Worm (Caenorhabditis elegans) whole organism, L1 larva: ENCODE measurements around the gene cyp-32B1.

Experiments
- C04F5.9 ChIP-seq: sonication (generic microtip); optimal IDR thresholded peaks from 2 replicates; lab custom pipeline; 2016; ENCODE audit warnings: missing genetic modification characterization, missing compliant biosample characterization
- F16B12.6 ChIP-seq: fragments of 150-350 bp; optimal IDR thresholded peaks from 2 replicates; lab custom pipeline; 2014; ENCODE audit warnings: missing biosample characterization, missing genetic modification characterization
- ceh-82 ChIP-seq, 3 experiments: fragments of 150-350 bp in 1 of 3; sonication (generic microtip) in 2 of 3; optimal IDR thresholded peaks; 2 replicates each; lab custom pipeline; 2014 to 2017; ENCODE audit warnings: missing biosample characterization in 3 of 3, missing genetic modification characterization in 3 of 3
- dpl-1 ChIP-seq, 3 experiments: fragments of 150-350 bp in 2 of 3; sonication (generic microtip) in 1 of 3; optimal IDR thresholded peaks; 2 replicates each; lab custom pipeline; 2014 to 2017; ENCODE audit warnings: missing biosample characterization in 3 of 3, missing genetic modification characterization in 3 of 3, missing genetic modification reagents in 3 of 3
- dsc-1 ChIP-seq: sonication (generic microtip); optimal IDR thresholded peaks from 2 replicates; lab custom pipeline; 2016; ENCODE audit warnings: mild to moderate bottlenecking, missing genetic modification characterization, missing compliant biosample characterization
- efl-1 ChIP-seq, 4 experiments: fragments of 150-350 bp; optimal IDR thresholded peaks in 3 of 4; peaks in 1 of 4; 1 replicate in 1 of 4; 2 replicates in 3 of 4; lab custom pipeline; 2014; ENCODE audit warnings: missing biosample characterization in 2 of 4, missing genetic modification characterization in 2 of 4, missing genetic modification reagents in 2 of 4
- efl-3 ChIP-seq: fragments of 200-800 bp; sonication (Bioruptor generic); optimal IDR thresholded peaks from 2 replicates; lab custom pipeline; 2018; ENCODE audit warnings: mild to moderate bottlenecking, missing genetic modification characterization, missing compliant biosample characterization
- egl-13 ChIP-seq: sonication (generic microtip); optimal IDR thresholded peaks from 2 replicates; lab custom pipeline; 2016; ENCODE audit warnings: missing genotype, missing genetic modification reagents, missing genetic modification characterization, missing compliant biosample characterization
- egl-27 ChIP-seq, 2 experiments: fragments of 150-350 bp in 1 of 2; sonication (generic microtip); optimal IDR thresholded peaks; 3 replicates each; lab custom pipeline; 2017 to 2018; ENCODE audit warnings: missing biosample characterization in 2 of 2, missing genetic modification characterization in 2 of 2, missing genetic modification reagents in 2 of 2
- fkh-8 ChIP-seq: sonication (generic microtip); optimal IDR thresholded peaks from 2 replicates; lab custom pipeline; 2016; ENCODE audit warnings: mild to moderate bottlenecking, missing genetic modification characterization, missing compliant biosample characterization
- hpl-2 ChIP-seq: fragments of 150-350 bp; optimal IDR thresholded peaks from 2 replicates; lab custom pipeline; 2014; ENCODE audit warnings: missing biosample characterization, missing genetic modification reagents, missing genetic modification characterization
- isw-1 ChIP-seq: fragments of 200-800 bp; sonication (Bioruptor generic); IDR thresholded peaks from 2 replicates; pipeline ENCODE4 v1.3.6; 2022; ENCODE audit warnings: missing genetic modification characterization, missing compliant biosample characterization
- jun-1 ChIP-seq: fragments of 150-350 bp; optimal IDR thresholded peaks from 2 replicates; lab custom pipeline; 2014; ENCODE audit warnings: missing biosample characterization, missing genetic modification reagents, missing genetic modification characterization
- lin-35 ChIP-seq, 2 experiments: fragments of 150-350 bp; optimal IDR thresholded peaks; 2 replicates each; lab custom pipeline; 2014; ENCODE audit warnings: missing biosample characterization in 2 of 2, missing genetic modification characterization in 2 of 2, missing genetic modification reagents in 2 of 2
- lsy-2 ChIP-seq, 2 experiments: fragments of 150-350 bp; optimal IDR thresholded peaks; 2 replicates each; lab custom pipeline; 2014; ENCODE audit warnings: missing biosample characterization in 2 of 2, missing genetic modification characterization in 2 of 2
- mdl-1 ChIP-seq, 2 experiments: fragments of 150-350 bp; optimal IDR thresholded peaks; 2 replicates each; lab custom pipeline; 2014 to 2017; ENCODE audit warnings: missing biosample characterization in 2 of 2, missing genetic modification characterization in 2 of 2, inconsistent platforms in 1 of 2
- mef-2 ChIP-seq: fragments of 150-350 bp; optimal IDR thresholded peaks from 2 replicates; lab custom pipeline; 2014; ENCODE audit warnings: missing biosample characterization, missing genetic modification characterization
- nhr-11 ChIP-seq: fragments of 150-350 bp; optimal IDR thresholded peaks from 2 replicates; lab custom pipeline; 2014; ENCODE audit warnings: missing biosample characterization, missing genetic modification characterization
- nhr-19 ChIP-seq: fragments of 200-800 bp; sonication (Bioruptor generic); conservative IDR thresholded peaks from 2 replicates; pipeline ENCODE4 v1.3.6; 2022; ENCODE audit warnings: missing genetic modification characterization, missing compliant biosample characterization
- nhr-20 ChIP-seq: sonication (generic microtip); optimal IDR thresholded peaks from 2 replicates; lab custom pipeline; 2016; ENCODE audit warnings: mild to moderate bottlenecking, missing genetic modification characterization, missing compliant biosample characterization
- nhr-28 ChIP-seq: fragments of 150-350 bp; optimal IDR thresholded peaks from 2 replicates; lab custom pipeline; 2014; ENCODE audit warnings: missing biosample characterization, missing genetic modification characterization
- pag-3 ChIP-seq: sonication (generic microtip); optimal IDR thresholded peaks from 2 replicates; lab custom pipeline; 2017; ENCODE audit warnings: missing genetic modification characterization, mild to moderate bottlenecking, missing compliant biosample characterization, antibody characterized with exemption, borderline replicate concordance; ENCODE audit not compliant: insufficient read depth
- sox-4 ChIP-seq: sonication (generic microtip); optimal IDR thresholded peaks from 2 replicates; lab custom pipeline; 2016; ENCODE audit warnings: missing genetic modification characterization, missing compliant biosample characterization
- sptf-1 ChIP-seq: fragments of 150-350 bp; optimal IDR thresholded peaks from 2 replicates; lab custom pipeline; 2014; ENCODE audit warnings: missing biosample characterization, missing genetic modification characterization
- swsn-7 ChIP-seq: sonication (generic microtip); optimal IDR thresholded peaks from 2 replicates; lab custom pipeline; 2016; ENCODE audit warnings: missing genetic modification characterization, missing compliant biosample characterization
- tlp-1 ChIP-seq: fragments of 150-350 bp; optimal IDR thresholded peaks from 2 replicates; lab custom pipeline; 2014; ENCODE audit warnings: missing biosample characterization, missing genetic modification characterization
- unc-86 ChIP-seq: sonication (generic microtip); optimal IDR thresholded peaks from 2 replicates; lab custom pipeline; 2016; ENCODE audit warnings: missing genetic modification characterization, missing compliant biosample characterization
- vab-15 ChIP-seq: sonication (generic microtip); optimal IDR thresholded peaks from 2 replicates; lab custom pipeline; 2017; ENCODE audit warnings: missing genotype, mild to moderate bottlenecking, missing genetic modification characterization, missing compliant biosample characterization
- zag-1 ChIP-seq: fragments of 150-350 bp; optimal IDR thresholded peaks from 2 replicates; lab custom pipeline; 2014; ENCODE audit warnings: missing biosample characterization, missing genetic modification characterization
- zip-4 ChIP-seq: fragments of 200-800 bp; sonication (Bioruptor generic); optimal IDR thresholded peaks from 2 replicates; lab custom pipeline; 2018; ENCODE audit warnings: mild to moderate bottlenecking, missing genetic modification characterization, moderate library complexity, missing compliant biosample characterization
- ztf-11 ChIP-seq, 2 experiments: sonication (generic microtip); optimal IDR thresholded peaks; 2 replicates each; lab custom pipeline; 2016 to 2017; ENCODE audit warnings: missing genetic modification characterization in 2 of 2, missing biosample characterization in 1 of 2, missing compliant biosample characterization in 1 of 2
- ztf-4 ChIP-seq: fragments of 150-350 bp; optimal IDR thresholded peaks from 2 replicates; lab custom pipeline; 2014; ENCODE audit warnings: missing biosample characterization, missing genetic modification characterization

Gene cyp-32B1

DNA sequence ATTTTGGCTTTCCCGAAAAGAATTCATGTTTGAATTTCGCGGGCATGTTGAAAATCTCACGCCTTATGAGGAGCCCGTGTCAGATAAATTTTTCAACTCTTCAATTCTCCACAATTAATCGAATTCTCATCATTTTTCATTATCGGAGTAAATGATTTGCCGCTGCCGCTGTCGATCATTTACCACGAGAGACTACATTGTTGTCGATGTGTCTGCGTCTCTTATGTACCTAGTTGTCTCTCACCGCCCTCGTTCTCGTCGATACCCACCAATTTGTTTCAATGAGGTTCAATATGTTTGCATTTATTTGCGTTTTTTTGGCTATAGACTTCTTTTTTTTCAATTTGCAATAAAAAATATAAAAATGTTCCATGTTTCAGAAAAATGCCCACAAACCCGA, 9.1 kb downstream of the cyp-32B1 start, which contains the start of gene nhr-13 (continued):
- TF ChIP-seq vab-15 (tag; lab: Kevin White, UChicago) = no peak
- TF ChIP-seq mdl-1 (tag; optimal IDR thresholded peaks at IDR 0.05; lab: Kevin White, UChicago) = peak in 1 of 2 experiments; percentile 43
- peak in 1 of 2 experiments; percentile 17 for TF ChIP-seq efl-1 (optimal IDR thresholded peaks at IDR 0.05; lab: Kevin White, UChicago)
- peak in 1 of 2 experiments; percentile 50 for TF ChIP-seq efl-1 (GFP tag; optimal IDR thresholded peaks at IDR 0.05 in 1 of 2; lab: Kevin White, UChicago)
- TF ChIP-seq lsy-2 (tag; optimal IDR thresholded peaks at IDR 0.05; lab: Kevin White, UChicago) = no peak
- peak; percentile 85 for TF ChIP-seq nhr-20 (tag; lab: Kevin White, UChicago)
- TF ChIP-seq dsc-1 = peak; percentile 64
- TF ChIP-seq, all 84 proteins: peak for 9

DNA sequence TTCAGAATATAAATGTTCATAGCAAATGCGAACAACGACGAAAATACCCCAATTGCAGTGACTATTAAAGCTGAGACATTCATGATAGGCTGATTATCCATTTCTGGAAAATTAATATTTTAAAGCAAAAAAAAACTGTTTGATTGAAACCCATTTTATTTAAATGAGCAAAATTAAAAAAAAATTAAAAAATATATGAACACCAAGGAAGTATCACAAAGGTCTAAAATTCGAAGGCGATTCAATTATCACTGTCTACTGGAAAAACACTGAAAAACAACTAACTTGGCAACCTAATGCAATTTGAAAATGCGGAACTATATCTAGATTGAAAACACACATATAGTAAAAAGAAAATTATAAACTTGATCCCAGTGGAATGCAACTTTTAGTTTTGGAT, 10.1 kb downstream of the cyp-32B1 start, which contains the start of gene srbc-42:
Gene srbc-42 (minus strand): TSS at position 101 of the 400 bp plus-strand sequence.
- TF ChIP-seq unc-86 (tag; lab: Kevin White, UChicago) (no peak), ztf-4 (tag; lab: Kevin White, UChicago) (no peak), efl-3 (no peak), mdl-1 (tag; optimal IDR thresholded peaks at IDR 0.05; lab: Kevin White, UChicago) (no peak)
- TF ChIP-seq, all 84 proteins: peak for 0

- TF ChIP-seq C04F5.9 (tag; lab: Kevin White, UChicago) = no peak
- no peak for TF ChIP-seq fkh-8 (tag; lab: Kevin White, UChicago)
- TF ChIP-seq sox-4 (tag; lab: Kevin White, UChicago) = no peak
- TF ChIP-seq sptf-1 (tag; lab: Kevin White, UChicago) = no peak
- TF ChIP-seq nhr-28 = no peak
- TF ChIP-seq mef-2 = no peak
- TF ChIP-seq ztf-11 (tag; optimal IDR thresholded peaks at IDR 0.05; lab: Kevin White, UChicago) = no peak
- TF ChIP-seq F16B12.6 = no peak
- TF ChIP-seq nhr-11 (tag; lab: Kevin White, UChicago) = no peak
- TF ChIP-seq zip-4 (GFP tag; lab: Kevin White, UChicago) = no peak
- no peak for TF ChIP-seq tlp-1 (tag; lab: Kevin White, UChicago)
- TF ChIP-seq nhr-19 (GFP tag; lab: Robert Waterston, UW) = no peak
Measured at ce11 chrV:2190383-2190782, 10.8 kb downstream of the cyp-32B1 start.

DNA sequence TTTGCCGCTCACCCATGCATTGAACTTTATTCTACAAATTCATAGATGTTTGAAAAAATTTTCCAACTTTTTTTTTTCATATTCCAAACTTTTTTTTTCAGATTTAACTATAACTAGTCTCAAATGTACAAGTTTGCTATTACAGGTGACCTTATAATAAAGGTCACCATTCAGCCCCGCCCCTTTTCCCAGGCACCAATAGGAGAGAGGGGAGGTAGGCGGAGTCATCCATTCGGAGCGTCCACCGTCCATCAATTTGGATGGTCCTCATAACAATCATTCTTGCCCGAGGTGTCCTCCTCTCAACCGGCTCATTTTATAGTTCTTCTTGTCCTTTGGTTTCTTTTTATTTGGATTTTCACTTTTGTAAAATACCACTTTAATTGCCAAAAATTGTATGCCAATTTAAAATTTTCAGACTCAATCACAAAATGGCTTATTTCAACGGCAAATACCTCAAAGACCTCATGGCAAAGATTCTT, 13.3 kb downstream of the cyp-32B1 start, which contains the start of gene Y5H2B.3:
Gene Y5H2B.3 (plus strand): TSS at position 432 of the 482 bp plus-strand sequence.
- no peak for TF ChIP-seq jun-1 (tag; lab: Kevin White, UChicago)
- no peak for TF ChIP-seq hpl-2
- TF ChIP-seq ztf-11 (tag; optimal IDR thresholded peaks at IDR 0.05; lab: Kevin White, UChicago) = no peak
- TF ChIP-seq sptf-1 (tag; lab: Kevin White, UChicago) = no peak
- TF ChIP-seq lin-35 (GFP tag; optimal IDR thresholded peaks at IDR 0.05; lab: Kevin White, UChicago) = no peak
- TF ChIP-seq zag-1 (tag; lab: Kevin White, UChicago) = no peak
- no peak for TF ChIP-seq lsy-2 (tag; optimal IDR thresholded peaks at IDR 0.05; lab: Kevin White, UChicago)
- no peak for TF ChIP-seq egl-27 (tag; optimal IDR thresholded peaks at IDR 0.05; lab: Kevin White, UChicago)
- no peak for TF ChIP-seq sox-4 (tag; lab: Kevin White, UChicago)
- no peak for TF ChIP-seq isw-1
- no peak for TF ChIP-seq swsn-7 (tag; lab: Kevin White, UChicago)
- no peak for TF ChIP-seq ceh-82 (tag; optimal IDR thresholded peaks at IDR 0.05; lab: Kevin White, UChicago)
- TF ChIP-seq pag-3 (tag; lab: Kevin White, UChicago) = no peak
- TF ChIP-seq egl-13 = no peak

DNA sequence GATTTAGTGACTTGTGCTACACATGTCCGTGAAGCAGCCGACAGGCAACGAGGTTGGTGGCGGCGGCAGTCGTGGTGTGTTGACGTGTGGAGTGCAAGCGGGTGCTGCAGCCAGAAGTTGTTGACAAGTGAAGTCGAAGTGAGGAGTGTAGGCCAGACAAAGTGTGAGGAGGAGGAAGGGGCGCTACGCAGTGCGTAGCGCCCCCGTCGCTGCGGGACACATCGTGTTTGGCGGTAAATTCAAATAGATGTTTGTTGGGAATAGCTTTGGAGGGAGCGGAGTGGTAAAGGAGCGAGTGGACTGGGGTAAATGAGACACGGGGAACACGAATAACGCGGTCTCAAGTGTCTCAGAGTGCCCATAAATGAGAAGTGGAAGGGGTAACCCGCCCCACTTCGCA, 15.7 kb downstream of the cyp-32B1 start:
- TF ChIP-seq efl-1 (optimal IDR thresholded peaks at IDR 0.05; lab: Kevin White, UChicago) (no peak), efl-1 (GFP tag; optimal IDR thresholded peaks at IDR 0.05 in 1 of 2; lab: Kevin White, UChicago) (peak in 1 of 2 experiments; percentile 10), dpl-1 (GFP tag; optimal IDR thresholded peaks at IDR 0.05; lab: Kevin White, UChicago) (peak in 1 of 3 experiments; percentile 1), egl-13 (no peak)
- TF ChIP-seq, all 84 proteins: peak for 2
